Fruit fly (Drosophila melanogaster): ENCODE results near the gene exex.

The exex gene

dm6 chr3L:7935933-7936494 is 12.0 kb upstream of the exex start, which contains the start of the genes syd and Srp9 (continued):
- TF ChIP-seq CG7839 (tag; optimal IDR thresholded peaks at IDR 0.05) (no peak), CG4617 (GFP tag; optimal IDR thresholded peaks at IDR 0.05; ENCODE audit: borderline replicate concordance) (peak; percentile 94), CG8089 (GFP tag; optimal IDR thresholded peaks at IDR 0.05) (no peak), Stat92E (GFP tag; optimal IDR thresholded peaks at IDR 0.05) (peak in 1 of 3 experiments; percentile 48), CG1792 (GFP tag; optimal IDR thresholded peaks at IDR 0.05) (no peak), wek (GFP tag; optimal IDR thresholded peaks at IDR 0.05) (no peak), CG14014 (GFP tag; IDR thresholded peaks at IDR 0.05) (no peak), slou (GFP tag; optimal IDR thresholded peaks at IDR 0.05) (no peak), Dad (GFP tag; optimal IDR thresholded peaks at IDR 0.05) (no peak), E2f2 (GFP tag; IDR thresholded peaks at IDR 0.05) (peak; percentile 23; the same call in 1 of the 2 replicates), D19B (GFP tag; optimal IDR thresholded peaks at IDR 0.05) (no peak), Lhr (GFP tag; optimal IDR thresholded peaks at IDR 0.05) (peak; percentile 6), CG2875 (GFP tag; optimal IDR thresholded peaks at IDR 0.05) (no peak), CkIIα-i1 (GFP tag; IDR thresholded peaks at IDR 0.05) (no peak), Six4 (GFP tag; optimal IDR thresholded peaks at IDR 0.05) (no peak), Deaf1 (tag; optimal IDR thresholded peaks at IDR 0.05) (no peak), Asciz (GFP tag; optimal IDR thresholded peaks at IDR 0.05) (no peak), CG1233 (GFP tag; optimal IDR thresholded peaks at IDR 0.05) (no peak), BtbVII (GFP tag; optimal IDR thresholded peaks at IDR 0.05) (no peak), ase (GFP tag; IDR thresholded peaks at IDR 0.05) (no peak), CG8765 (GFP tag; IDR thresholded peaks at IDR 0.05) (no peak), fd64A (GFP tag; optimal IDR thresholded peaks at IDR 0.05) (no peak), CG11093 (GFP tag; IDR thresholded peaks at IDR 0.05) (no peak), CG34422 (GFP tag; IDR thresholded peaks at IDR 0.05) (no peak), CG15601 (tag; optimal IDR thresholded peaks at IDR 0.05) (no peak), CG10959 (GFP tag; IDR thresholded peaks at IDR 0.05) (no peak), wor (GFP tag; IDR thresholded peaks at IDR 0.05) (no peak), dati (GFP tag; IDR thresholded peaks at IDR 0.05) (no peak), CG14050 (GFP tag; IDR thresholded peaks at IDR 0.05) (no peak), dm (GFP tag; optimal IDR thresholded peaks at IDR 0.05) (no peak), Optix (GFP tag; IDR thresholded peaks at IDR 0.05) (no peak), CG12942 (GFP tag; optimal IDR thresholded peaks at IDR 0.05) (no peak), CG11085 (GFP tag; IDR thresholded peaks at IDR 0.05) (no peak), CG15514 (GFP tag; optimal IDR thresholded peaks at IDR 0.05) (peak; percentile 45), CG12769 (tag; optimal IDR thresholded peaks at IDR 0.05) (no peak), Rx (GFP tag; IDR thresholded peaks at IDR 0.05) (no peak), crol (GFP tag; IDR thresholded peaks at IDR 0.05) (no peak), CG15269 (tag; optimal IDR thresholded peaks at IDR 0.05) (no peak), Mes4 (GFP tag; optimal IDR thresholded peaks at IDR 0.05) (no peak), sr (GFP tag; IDR thresholded peaks at IDR 0.05) (peak; percentile 38; the same call in 1 of the 3 replicates), Hr3 (GFP tag; optimal IDR thresholded peaks at IDR 0.05) (no peak), pfk (GFP tag; optimal IDR thresholded peaks at IDR 0.05) (no peak), tna (GFP tag; IDR thresholded peaks at IDR 0.05; ENCODE audit: partially characterized antibody) (no peak), hbn (GFP tag; IDR thresholded peaks at IDR 0.05; ENCODE audit: partially characterized antibody) (no peak), maf-S (GFP tag; optimal IDR thresholded peaks at IDR 0.05) (no peak), nom (GFP tag; optimal IDR thresholded peaks at IDR 0.05) (no peak), pzg (GFP tag; optimal IDR thresholded peaks at IDR 0.05) (peak; percentile 61), slp2 (GFP tag; optimal IDR thresholded peaks at IDR 0.05) (no peak), Gug (GFP tag; IDR thresholded peaks at IDR 0.05) (no peak), CG3281 (GFP tag; optimal IDR thresholded peaks at IDR 0.05) (no peak), gce (GFP tag; IDR thresholded peaks at IDR 0.05) (no peak)

Measured in whole organism, embryonic.